Worm (Caenorhabditis elegans): ENCODE measurements around the gene C23G10.5.

C23G10.5 gene

DNA sequence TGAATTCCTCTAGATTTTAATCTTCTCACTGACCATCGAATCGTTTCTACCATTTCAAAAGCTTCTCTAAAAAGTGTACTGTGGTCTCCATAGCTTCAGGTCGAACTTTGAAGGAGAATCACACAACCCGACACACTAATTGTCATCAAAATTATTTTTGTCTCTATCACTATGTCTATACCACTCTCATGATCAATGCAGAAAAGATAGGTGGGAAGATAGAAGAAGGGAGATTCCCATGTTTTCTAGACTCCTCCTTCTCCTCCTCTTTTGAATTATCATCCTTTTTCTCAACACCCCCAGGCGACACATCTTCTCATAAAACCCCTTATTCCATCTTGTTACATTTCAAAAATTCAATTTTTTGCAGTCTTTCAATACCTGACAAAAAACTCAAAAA lies 45.0 kb upstream of the C23G10.5 start, which contains the start of gene Y42G9A.3:
TSS of gene Y42G9A.3 (plus strand) at position 363 of the 400 bp plus-strand sequence.
- TF ChIP-seq hlh-30 (tag; optimal IDR thresholded peaks at IDR 0.05; ENCODE audit: insufficient read depth): peak; percentile 38
- peak; percentile 5 for TF ChIP-seq mxl-3 (GFP tag; optimal IDR thresholded peaks at IDR 0.05)
- no peak for TF ChIP-seq ces-1 (GFP tag; optimal IDR thresholded peaks at IDR 0.05)
- TF ChIP-seq daf-16 (GFP tag; optimal IDR thresholded peaks at IDR 0.05): no peak
- TF ChIP-seq daf-16 (tag; optimal IDR thresholded peaks at IDR 0.05): peak; percentile 30
- TF ChIP-seq lin-13 (GFP tag; optimal IDR thresholded peaks at IDR 0.05): no peak
- TF ChIP-seq F10B5.3 (tag; optimal IDR thresholded peaks at IDR 0.05): no peak
- TF ChIP-seq dmd-6 (GFP tag; IDR thresholded peaks at IDR 0.05): peak; percentile 45; the same call in 1 of the 2 replicates
- TF ChIP-seq nhr-28 (tag; optimal IDR thresholded peaks at IDR 0.05): peak; percentile 53
- TF ChIP-seq ceh-28 (tag; optimal IDR thresholded peaks at IDR 0.05): no peak
- TF ChIP-seq lin-15B (tag; optimal IDR thresholded peaks at IDR 0.05): no peak
- TF ChIP-seq F44E2.7 (GFP tag; IDR thresholded peaks at IDR 0.05): no peak
- no peak for TF ChIP-seq zag-1 (tag; optimal IDR thresholded peaks at IDR 0.05)

DNA sequence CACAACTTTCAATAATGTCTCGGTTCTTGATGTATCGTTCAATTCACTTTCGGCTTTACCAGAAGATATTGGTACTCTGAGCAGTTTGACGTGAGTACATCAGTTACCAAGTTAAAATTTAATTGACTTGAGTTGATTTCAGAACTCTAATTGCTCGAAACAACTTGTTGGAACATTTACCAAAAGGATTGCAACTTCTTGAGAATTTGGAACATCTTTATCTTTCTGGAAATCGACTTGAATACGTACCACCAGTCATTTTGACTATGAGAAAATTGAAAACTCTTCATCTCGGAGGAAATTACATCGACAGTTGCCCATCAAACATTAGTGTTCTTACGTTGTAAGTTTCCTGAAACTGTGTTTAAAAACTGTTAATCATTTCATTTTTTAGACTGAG lies 44.1 kb upstream of the C23G10.5 start:
- TF ChIP-seq pha-4 (GFP tag; IDR thresholded peaks at IDR 0.05) (no peak), pha-4 (tag; optimal IDR thresholded peaks at IDR 0.05) (no peak), madf-9 (GFP tag; conservative IDR thresholded peaks at IDR 0.05) (no peak), unc-62 (GFP tag; optimal IDR thresholded peaks at IDR 0.05 in 1 of 2) (peak in 1 of 2 experiments; percentile 93), unc-62 (tag; optimal IDR thresholded peaks at IDR 0.05) (no peak)

DNA sequence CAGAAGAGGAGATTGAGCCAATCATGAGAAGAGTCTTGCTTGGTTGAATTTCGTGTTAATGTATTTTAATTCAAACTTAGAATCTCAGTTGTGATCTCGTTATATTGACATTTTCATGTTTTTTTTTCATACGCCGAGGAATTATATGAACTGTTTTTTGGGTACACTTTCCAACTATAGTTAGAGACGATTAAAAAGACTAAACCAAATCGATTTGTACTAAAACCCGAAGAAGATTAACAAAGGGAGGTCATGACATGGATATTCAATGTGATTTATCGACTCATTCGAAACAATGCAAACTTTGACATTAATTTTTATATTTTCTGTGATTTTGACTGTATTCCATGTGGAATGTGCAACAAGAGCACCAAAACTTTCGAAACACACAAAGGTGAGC lies 43.0 kb upstream of the C23G10.5 start, which contains the start of gene Y42G9A.2:
TSS of gene Y42G9A.2 (plus strand) at position 284 of the 400 bp plus-strand sequence.
- TF ChIP-seq F26F4.8 (GFP tag; conservative IDR thresholded peaks at IDR 0.05) (no peak), zip-2 (tag; optimal IDR thresholded peaks at IDR 0.05) (peak; percentile 8), saeg-2 (GFP tag; IDR thresholded peaks at IDR 0.05) (no peak), lin-38 (GFP tag; IDR thresholded peaks at IDR 0.05) (no peak), F49E8.2 (tag; optimal IDR thresholded peaks at IDR 0.05; ENCODE audit: borderline replicate concordance) (no peak), nhr-77 (tag; optimal IDR thresholded peaks at IDR 0.05) (no peak), dpl-1 (GFP tag; optimal IDR thresholded peaks at IDR 0.05) (no peak), aha-1 (tag) (peak; percentile 85), dmd-8 (GFP tag; IDR thresholded peaks at IDR 0.05) (no peak), Y105C5A.15 (GFP tag; IDR thresholded peaks at IDR 0.05) (no peak), T20F7.1 (GFP tag; optimal IDR thresholded peaks at IDR 0.05) (peak; percentile 52), madf-5 (GFP tag; IDR thresholded peaks at IDR 0.05) (no peak), Y48G9A.11 (GFP tag; IDR thresholded peaks at IDR 0.05) (no peak), ceh-44 (GFP tag; IDR thresholded peaks at IDR 0.05) (no peak), ZK337.2 (GFP tag; IDR thresholded peaks at IDR 0.05) (no peak), hmg-1.1 (GFP tag; IDR thresholded peaks at IDR 0.05) (no peak), egl-43 (GFP tag; IDR thresholded peaks at IDR 0.05) (no peak), daf-12 (tag; optimal IDR thresholded peaks at IDR 0.05) (no peak)

- no peak for TF ChIP-seq mdl-1 (tag; optimal IDR thresholded peaks at IDR 0.05)
- TF ChIP-seq daf-16 (GFP tag; optimal IDR thresholded peaks at IDR 0.05): no peak
- peak; percentile 41 for TF ChIP-seq daf-16 (tag; optimal IDR thresholded peaks at IDR 0.05)
These were observed 42.2 kb upstream of the C23G10.5 start for ce11 chrIII:6148684-6149083.

Data from whole organism, L4 larva.